Worm (Caenorhabditis elegans) whole organism, L4 larva: ENCODE results near the gene Y22D7AL.16.

Experiments used
- D1046.2 ChIP-seq: fragments of 200-800 bp; sonication (Bioruptor generic); IDR thresholded peaks from 2 replicates; pipeline ENCODE4 v1.3.6; 2022; ENCODE audit warnings: missing genetic modification characterization, missing compliant biosample characterization
- F10B5.3 ChIP-seq: sonication (generic microtip); optimal IDR thresholded peaks from 2 replicates; lab custom pipeline; 2016; ENCODE audit warnings: mild to moderate bottlenecking, missing genetic modification characterization, missing compliant biosample characterization
- F26F4.8 ChIP-seq: fragments of 200-800 bp; sonication (Bioruptor generic); conservative IDR thresholded peaks from 2 replicates; pipeline ENCODE4 v1.3.6; 2022; ENCODE audit warnings: missing genetic modification characterization, missing compliant biosample characterization
- F44E2.7 ChIP-seq: fragments of 200-800 bp; sonication (Bioruptor generic); IDR thresholded peaks from 2 replicates; pipeline ENCODE4 v2.1.2; 2022; ENCODE audit warnings: missing genetic modification characterization, missing compliant biosample characterization
- aha-1 ChIP-seq: fragments of 150-350 bp; peaks from one replicate; lab custom pipeline; 2014; ENCODE audit warnings: missing biosample characterization, missing genetic modification characterization
- aly-2 ChIP-seq: sonication (generic microtip); optimal IDR thresholded peaks from 2 replicates; lab custom pipeline; 2018; ENCODE audit warnings: missing biosample characterization, missing genetic modification characterization
- attf-4 ChIP-seq: sonication (generic microtip); optimal IDR thresholded peaks from 3 replicates; lab custom pipeline; 2017; ENCODE audit warnings: missing biosample characterization, missing genetic modification characterization
- ceh-20 ChIP-seq: fragments of 200-800 bp; sonication (Bioruptor generic); IDR thresholded peaks from 2 replicates; pipeline ENCODE4 v1.3.6; 2022; ENCODE audit warnings: missing genetic modification reagents, missing genetic modification characterization, missing compliant biosample characterization
- ceh-44 ChIP-seq: fragments of 200-800 bp; sonication (Bioruptor generic); IDR thresholded peaks from 2 replicates; pipeline ENCODE4 v1.3.6; 2022; ENCODE audit warnings: missing genetic modification reagents, missing genetic modification characterization, missing compliant biosample characterization
- daf-12 ChIP-seq: fragments of 150-350 bp; optimal IDR thresholded peaks from 2 replicates; lab custom pipeline; 2014; ENCODE audit warnings: missing biosample characterization, missing genetic modification reagents, missing genetic modification characterization
- daf-8 ChIP-seq: fragments of 200-800 bp; sonication (Bioruptor generic); IDR thresholded peaks from 2 replicates; pipeline ENCODE4 v1.3.6; 2022; ENCODE audit warnings: missing genetic modification characterization, missing compliant biosample characterization
- dmd-9 ChIP-seq: fragments of 200-800 bp; sonication (Bioruptor generic); IDR thresholded peaks from 2 replicates; pipeline ENCODE4 v1.3.6; 2022; ENCODE audit warnings: missing genetic modification reagents, missing genetic modification characterization, missing compliant biosample characterization
- dpl-1 ChIP-seq: fragments of 150-350 bp; optimal IDR thresholded peaks from 2 replicates; lab custom pipeline; 2014; ENCODE audit warnings: missing biosample characterization, missing genetic modification reagents, missing genetic modification characterization
- duxl-1 ChIP-seq: sonication (generic microtip); optimal IDR thresholded peaks from 2 replicates; lab custom pipeline; 2016; ENCODE audit warnings: mild to moderate bottlenecking, missing genetic modification characterization, moderate library complexity, missing compliant biosample characterization; ENCODE audit not compliant: poor library complexity
- dve-1 ChIP-seq: sonication (generic microtip); optimal IDR thresholded peaks from 2 replicates; lab custom pipeline; 2017; ENCODE audit warnings: antibody characterized with exemption, mild to moderate bottlenecking, missing genetic modification characterization, missing compliant biosample characterization; ENCODE audit not compliant: insufficient read depth
- egl-27 ChIP-seq: sonication (generic microtip); optimal IDR thresholded peaks from 3 replicates; lab custom pipeline; 2017; ENCODE audit warnings: missing biosample characterization, missing genetic modification reagents, missing genetic modification characterization
- egl-43 ChIP-seq: fragments of 200-800 bp; sonication (Bioruptor generic); IDR thresholded peaks from 2 replicates; pipeline ENCODE4 v1.3.6; 2022; ENCODE audit warnings: missing genetic modification reagents, missing genetic modification characterization, missing compliant biosample characterization
- fos-1 ChIP-seq: fragments of 150-350 bp; optimal IDR thresholded peaks from 2 replicates; lab custom pipeline; 2014; ENCODE audit warnings: missing biosample characterization, missing genetic modification characterization
- hif-1 ChIP-seq, 2 experiments: sonication (generic microtip); optimal IDR thresholded peaks; 2 replicates each; lab custom pipeline; 2016 to 2017; ENCODE audit warnings: missing compliant biosample characterization in 2 of 2, missing genetic modification characterization in 2 of 2, missing genetic modification reagents in 2 of 2, missing genotype in 2 of 2, mild to moderate bottlenecking in 1 of 2
- hmg-1.1 ChIP-seq: fragments of 200-800 bp; sonication (Bioruptor generic); IDR thresholded peaks from 2 replicates; pipeline ENCODE4 v1.3.6; 2022; ENCODE audit warnings: missing genetic modification reagents, missing genetic modification characterization, missing compliant biosample characterization
- jun-1 ChIP-seq: fragments of 150-350 bp; optimal IDR thresholded peaks from 2 replicates; lab custom pipeline; 2014; ENCODE audit warnings: missing biosample characterization, missing genetic modification reagents, missing genetic modification characterization
- lim-7 ChIP-seq: fragments of 200-800 bp; sonication (Bioruptor generic); IDR thresholded peaks from 2 replicates; pipeline ENCODE4 v1.3.6; 2022; ENCODE audit warnings: missing genetic modification characterization, missing compliant biosample characterization
- lin-1 ChIP-seq: fragments of 200-800 bp; sonication (Bioruptor generic); IDR thresholded peaks from 2 replicates; pipeline ENCODE4 v1.3.6; 2022; ENCODE audit warnings: missing genetic modification reagents, missing genetic modification characterization, missing compliant biosample characterization
- lin-15B ChIP-seq: fragments of 150-350 bp; sonication (generic microtip); optimal IDR thresholded peaks from 3 replicates; lab custom pipeline; 2014; ENCODE audit warnings: missing biosample characterization, missing genetic modification characterization
- lin-38 ChIP-seq: fragments of 200-800 bp; sonication (Bioruptor generic); IDR thresholded peaks from 2 replicates; pipeline ENCODE4 v1.3.6; 2022; ENCODE audit warnings: missing genetic modification reagents, missing genetic modification characterization, missing compliant biosample characterization
- lsy-2 ChIP-seq, 2 experiments: fragments of 150-350 bp in 1 of 2; sonication (generic microtip) in 1 of 2; optimal IDR thresholded peaks; 2 replicates each; lab custom pipeline; 2014 to 2017; ENCODE audit warnings: missing biosample characterization in 2 of 2, missing genetic modification characterization in 2 of 2
- mxl-2 ChIP-seq: fragments of 200-800 bp; sonication (Bioruptor generic); conservative IDR thresholded peaks from 2 replicates; pipeline ENCODE4 v1.3.6; 2022; ENCODE audit warnings: missing genetic modification reagents, missing genetic modification characterization, missing compliant biosample characterization
- nhr-111 ChIP-seq: fragments of 200-800 bp; sonication (Bioruptor generic); optimal IDR thresholded peaks from 2 replicates; lab custom pipeline; 2018; ENCODE audit warnings: mild to moderate bottlenecking, missing genetic modification characterization, missing compliant biosample characterization
- nhr-237 ChIP-seq: sonication (generic microtip); optimal IDR thresholded peaks from 2 replicates; lab custom pipeline; 2017; ENCODE audit warnings: missing biosample characterization, missing genetic modification characterization
- nhr-28 ChIP-seq: fragments of 150-350 bp; optimal IDR thresholded peaks from 2 replicates; lab custom pipeline; 2014; ENCODE audit warnings: missing biosample characterization, missing genetic modification characterization
- nhr-41 ChIP-seq: fragments of 200-800 bp; sonication (Bioruptor generic); IDR thresholded peaks from 2 replicates; pipeline ENCODE4 v1.3.6; 2022; ENCODE audit warnings: missing genetic modification reagents, missing genetic modification characterization, missing compliant biosample characterization
- nhr-42 ChIP-seq: fragments of 200-800 bp; sonication (Bioruptor generic); IDR thresholded peaks from 2 replicates; pipeline ENCODE4 v1.3.6; 2022; ENCODE audit warnings: missing genetic modification characterization, missing compliant biosample characterization
- nhr-48 ChIP-seq: sonication (generic microtip); optimal IDR thresholded peaks from 2 replicates; lab custom pipeline; 2016; ENCODE audit warnings: mild to moderate bottlenecking, missing genetic modification characterization, missing compliant biosample characterization
- nhr-6 ChIP-seq: fragments of 150-350 bp; optimal IDR thresholded peaks from 2 replicates; lab custom pipeline; 2014; ENCODE audit warnings: missing biosample characterization, missing genetic modification characterization
- nhr-77 ChIP-seq: fragments of 150-350 bp; optimal IDR thresholded peaks from 2 replicates; lab custom pipeline; 2014; ENCODE audit warnings: missing biosample characterization, missing genetic modification characterization
- pha-4 ChIP-seq, 2 experiments: fragments of 150-350 bp in 1 of 2; fragments of 200-800 bp in 1 of 2; sonication (Bioruptor generic) in 1 of 2; IDR thresholded peaks in 1 of 2; optimal IDR thresholded peaks in 1 of 2; 2 replicates each; pipeline versions ENCODE4 v1.3.6 to Lab custom; 2014 to 2022; ENCODE audit warnings: missing genetic modification characterization in 2 of 2, missing genetic modification reagents in 2 of 2, missing biosample characterization in 1 of 2, missing compliant biosample characterization in 1 of 2
- pqm-1 ChIP-seq: sonication (generic microtip); optimal IDR thresholded peaks from 2 replicates; lab custom pipeline; 2017; ENCODE audit warnings: missing biosample characterization, missing genetic modification characterization
- saeg-2 ChIP-seq: fragments of 200-800 bp; sonication (Bioruptor generic); IDR thresholded peaks from 2 replicates; pipeline ENCODE4 v1.3.6; 2022; ENCODE audit warnings: missing genetic modification reagents, missing genetic modification characterization, missing compliant biosample characterization
- sdz-12 ChIP-seq: fragments of 200-800 bp; sonication (Bioruptor generic); optimal IDR thresholded peaks from 2 replicates; lab custom pipeline; 2018; ENCODE audit warnings: mild to moderate bottlenecking, missing genetic modification characterization, missing compliant biosample characterization
- snpc-1.2 ChIP-seq: fragments of 200-800 bp; sonication (Bioruptor generic); IDR thresholded peaks from 2 replicates; pipeline ENCODE4 v1.3.6; 2022; ENCODE audit warnings: missing genetic modification reagents, missing genetic modification characterization, missing compliant biosample characterization
- snpc-4 ChIP-seq: fragments of 150-350 bp; optimal IDR thresholded peaks from 2 replicates; lab custom pipeline; 2014; ENCODE audit warnings: missing biosample characterization, missing genetic modification characterization
- spr-1 ChIP-seq: sonication (generic microtip); optimal IDR thresholded peaks from 2 replicates; lab custom pipeline; 2016; ENCODE audit warnings: mild to moderate bottlenecking, missing genetic modification characterization, missing compliant biosample characterization
- unc-39 ChIP-seq: sonication (generic microtip); optimal IDR thresholded peaks from 2 replicates; lab custom pipeline; 2017; ENCODE audit warnings: missing biosample characterization, missing genetic modification characterization
- unc-62 ChIP-seq, 3 experiments: fragments of 150-350 bp in 1 of 3; sonication (generic microtip); optimal IDR thresholded peaks in 2 of 3; peaks in 1 of 3; 1 replicate in 1 of 3; 2 replicates in 2 of 3; lab custom pipeline; 2014 to 2017; ENCODE audit warnings: missing biosample characterization in 3 of 3, missing genetic modification characterization in 3 of 3, missing genetic modification reagents in 3 of 3, missing genotype in 1 of 3
- vab-7 ChIP-seq: fragments of 200-800 bp; sonication (Bioruptor generic); IDR thresholded peaks from 2 replicates; pipeline ENCODE4 v1.3.6; 2022; ENCODE audit warnings: missing genetic modification reagents, missing genetic modification characterization, missing compliant biosample characterization
- zfp-2 ChIP-seq: sonication (generic microtip); optimal IDR thresholded peaks from 2 replicates; lab custom pipeline; 2016; ENCODE audit warnings: mild to moderate bottlenecking, missing genetic modification characterization, missing compliant biosample characterization

Gene Y22D7AL.16

DNA sequence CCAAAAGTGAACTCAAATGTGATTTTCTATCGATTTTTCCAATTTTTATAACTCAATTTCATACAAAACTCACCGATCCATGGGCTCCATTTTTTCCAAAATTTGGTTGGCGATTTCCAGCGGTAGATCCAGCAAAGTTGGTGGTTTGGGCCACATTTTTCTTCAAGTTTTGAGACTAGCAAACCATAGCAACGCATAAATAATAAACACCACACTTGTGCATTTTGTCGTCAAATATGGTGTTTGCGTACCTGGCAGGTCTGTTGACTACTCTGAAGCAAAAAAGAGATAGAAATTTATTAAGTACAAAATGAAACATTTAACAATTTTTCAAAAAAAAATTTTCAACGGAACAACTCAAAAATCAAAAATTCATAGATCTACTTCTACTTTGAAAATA, 40.3 kb upstream of the Y22D7AL.16 start:
- TF ChIP-seq nhr-77 (tag; lab: Kevin White, UChicago) (peak; percentile 36), spr-1 (tag; lab: Kevin White, UChicago) (no peak), unc-62 (GFP tag; optimal IDR thresholded peaks at IDR 0.05 in 1 of 2; lab: Kevin White, UChicago) (no peak), unc-62 (tag; optimal IDR thresholded peaks at IDR 0.05; lab: Kevin White, UChicago) (no peak), nhr-48 (no peak), dpl-1 (GFP tag; lab: Kevin White, UChicago) (peak; percentile 28), aly-2 (tag; lab: Kevin White, UChicago) (no peak), hmg-1.1 (GFP tag; lab: Robert Waterston, UW) (0 out of 2 replicates have a peak, but pooled peaks have one; percentile 30), jun-1 (no peak), aha-1 (tag; lab: Kevin White, UChicago) (peak; percentile 81)

DNA sequence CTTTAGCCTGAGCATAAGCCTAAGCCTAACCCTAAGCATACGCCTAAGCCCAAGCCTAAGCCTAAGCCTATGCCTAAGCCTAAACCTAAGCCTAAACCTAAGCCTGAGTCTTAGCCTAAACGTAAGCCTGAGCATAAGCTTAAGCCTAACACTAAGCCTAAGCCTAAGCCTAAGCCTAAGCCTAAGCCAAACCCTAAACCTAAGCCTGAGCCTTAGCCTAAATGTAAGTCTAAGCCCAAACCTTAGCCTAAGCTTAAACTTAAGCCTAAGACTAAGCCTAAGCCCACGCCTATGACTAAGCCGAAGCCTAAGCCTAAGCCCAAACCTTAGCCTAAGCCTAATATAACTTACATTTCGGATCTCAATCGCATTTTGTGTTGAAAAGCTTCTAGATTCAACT, 39.0 kb upstream of the Y22D7AL.16 start:
- TF ChIP-seq lim-7 (GFP tag; lab: Robert Waterston, UW) (no peak), D1046.2 (GFP tag; lab: Robert Waterston, UW) (0 out of 2 replicates have a peak, but pooled peaks have one; percentile 42)

DNA sequence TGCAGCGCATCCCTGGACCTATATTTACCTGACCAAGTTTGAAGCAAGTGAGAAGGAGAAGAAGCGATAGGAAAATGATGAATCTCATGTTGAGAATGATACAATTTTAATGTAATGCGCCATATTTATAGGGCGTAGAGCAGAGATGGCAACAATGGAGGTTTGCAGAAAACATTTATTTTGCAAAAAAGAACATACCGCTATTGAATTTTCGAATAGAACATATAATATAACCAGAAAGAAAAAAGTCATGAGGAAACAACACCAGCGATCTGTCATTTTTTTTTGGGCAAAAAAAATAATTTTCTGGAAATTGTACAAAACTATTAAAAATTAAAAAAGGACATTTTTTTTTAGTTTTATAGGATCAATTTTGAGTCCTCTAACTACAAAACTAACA, 37.3 kb upstream of the Y22D7AL.16 start, which contains the start of gene spex-3:
TSS of gene spex-3 (minus strand) at position 101 of the 400 bp plus-strand sequence.
- no peak for TF ChIP-seq dpl-1 (GFP tag; lab: Kevin White, UChicago)
- TF ChIP-seq lsy-2 (tag; optimal IDR thresholded peaks at IDR 0.05; lab: Kevin White, UChicago), result no peak
- no peak for TF ChIP-seq ceh-20 (GFP tag; lab: Robert Waterston, UW)
- TF ChIP-seq pha-4 (GFP tag; IDR thresholded peaks at IDR 0.05; lab: Robert Waterston, UW), result no peak
- TF ChIP-seq pha-4 (tag; optimal IDR thresholded peaks at IDR 0.05; lab: Kevin White, UChicago), result no peak
- no peak for TF ChIP-seq lin-1 (GFP tag; lab: Robert Waterston, UW)
- no peak for TF ChIP-seq nhr-42 (GFP tag; lab: Robert Waterston, UW)
- TF ChIP-seq nhr-41 (GFP tag; lab: Robert Waterston, UW), result no peak
- no peak for TF ChIP-seq vab-7 (GFP tag; lab: Robert Waterston, UW)
- no peak for TF ChIP-seq zfp-2 (tag; lab: Kevin White, UChicago)
- no peak for TF ChIP-seq lin-38 (GFP tag; lab: Robert Waterston, UW)
- TF ChIP-seq mxl-2 (GFP tag; lab: Robert Waterston, UW), result no peak
- no peak for TF ChIP-seq saeg-2 (GFP tag; lab: Robert Waterston, UW)
- no peak for TF ChIP-seq nhr-237 (tag; lab: Kevin White, UChicago)
- no peak for TF ChIP-seq nhr-48
- no peak for TF ChIP-seq F10B5.3 (tag; lab: Kevin White, UChicago)
- no peak for TF ChIP-seq egl-27
- no peak for TF ChIP-seq fos-1 (tag; lab: Kevin White, UChicago)
- TF ChIP-seq egl-43, result no peak
- TF ChIP-seq attf-4, result no peak
- TF ChIP-seq, all 104 proteins: peak for 0

DNA sequence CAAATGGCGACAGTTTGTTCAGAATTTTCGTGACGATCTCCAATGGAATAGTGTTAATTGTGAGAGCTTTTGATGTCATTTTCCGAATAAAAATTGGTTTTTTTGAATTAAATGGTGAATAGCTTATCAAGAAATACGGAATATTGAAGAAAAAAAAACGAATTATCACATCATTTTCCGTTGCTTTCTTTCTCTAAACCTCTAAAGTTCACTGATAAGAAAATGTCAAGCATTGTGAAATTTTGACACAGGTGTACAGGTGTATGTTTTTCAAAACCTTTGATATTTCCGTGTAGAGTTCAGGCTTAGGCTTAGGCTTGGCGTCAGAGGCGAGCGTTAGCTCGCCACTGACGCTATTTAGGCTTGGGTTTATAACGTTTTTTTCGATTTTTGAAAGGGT, 33.8 kb upstream of the Y22D7AL.16 start, which contains the start of gene fbxa-74:
TSS of gene fbxa-74 (minus strand) at position 145 of the 400 bp plus-strand sequence.
- TF ChIP-seq vab-7 (GFP tag; lab: Robert Waterston, UW) (no peak), snpc-1.2 (no peak), daf-12 (no peak), F26F4.8 (GFP tag; lab: Robert Waterston, UW) (no peak), F44E2.7 (no peak), snpc-4 (no peak), lin-38 (GFP tag; lab: Robert Waterston, UW) (no peak), nhr-28 (tag; lab: Kevin White, UChicago) (peak; percentile 56), dmd-9 (GFP tag; lab: Robert Waterston, UW) (no peak), hif-1 (tag; optimal IDR thresholded peaks at IDR 0.05; lab: Kevin White, UChicago) (no peak), lin-15B (tag; lab: Kevin White, UChicago) (no peak), pqm-1 (tag; lab: Kevin White, UChicago) (peak; percentile 87), daf-8 (no peak), pha-4 (GFP tag; IDR thresholded peaks at IDR 0.05; lab: Robert Waterston, UW) (no peak), pha-4 (tag; optimal IDR thresholded peaks at IDR 0.05; lab: Kevin White, UChicago) (no peak), ceh-44 (GFP tag; lab: Robert Waterston, UW) (no peak), nhr-111 (GFP tag; lab: Kevin White, UChicago) (no peak), sdz-12 (no peak), unc-39 (tag; lab: Kevin White, UChicago) (no peak), duxl-1 (tag; lab: Kevin White, UChicago) (no peak), nhr-6 (peak; percentile 86), dve-1 (tag; lab: Kevin White, UChicago) (peak; percentile 41)
